Fruit fly (Drosophila melanogaster) whole organism, embryonic: Measurements from ENCODE around the gene barc.

ENCODE experiments used
- ATbp ChIP-seq: fragments of 200-800 bp; sonication (Bioruptor generic); optimal IDR thresholded peaks from 2 replicates; lab custom pipeline; 2017; ENCODE audit warnings: missing biosample characterization, mild to moderate bottlenecking, missing genetic modification characterization, missing genetic modification reagents
- Abd-B ChIP-seq: fragments of 200-800 bp; sonication (Bioruptor generic); optimal IDR thresholded peaks from 2 replicates; lab custom pipeline; 2018; ENCODE audit warnings: missing biosample characterization, mild to moderate bottlenecking, missing genetic modification characterization, moderate library complexity
- Adf1 ChIP-seq: fragments of 200-800 bp; sonication (Bioruptor generic); IDR thresholded peaks from 2 replicates; pipeline ENCODE4 v1.3.6; 2022; ENCODE audit warnings: missing biosample characterization, missing genetic modification characterization
- CG12155 ChIP-seq: fragments of 200-800 bp; sonication (Bioruptor generic); optimal IDR thresholded peaks from 3 replicates; lab custom pipeline; 2016; ENCODE audit warnings: missing biosample characterization, missing genetic modification characterization
- CG17568 ChIP-seq: fragments of 200-800 bp; sonication (Bioruptor generic); optimal IDR thresholded peaks from 2 replicates; lab custom pipeline; 2018; ENCODE audit warnings: missing biosample characterization, mild to moderate bottlenecking, missing genetic modification characterization, moderate library complexity
- CG17829 ChIP-seq: fragments of 200-800 bp; optimal IDR thresholded peaks from 2 replicates; lab custom pipeline; 2019; ENCODE audit warnings: missing biosample characterization, mild to moderate bottlenecking, missing genetic modification characterization, moderate library complexity
- CG30403 ChIP-seq: fragments of 200-800 bp; sonication (Bioruptor generic); optimal IDR thresholded peaks from 3 replicates; lab custom pipeline; 2016; ENCODE audit warnings: missing biosample characterization, missing genetic modification characterization
- CG32767 ChIP-seq: fragments of 200-800 bp; sonication (Bioruptor generic); IDR thresholded peaks from 2 replicates; pipeline ENCODE4 v1.3.6; 2022; ENCODE audit warnings: missing biosample characterization, missing genetic modification characterization
- CG34224 ChIP-seq: fragments of 200-800 bp; sonication (Bioruptor generic); IDR thresholded peaks from 3 replicates; pipeline ENCODE4 v1.3.6; 2022; ENCODE audit warnings: missing biosample characterization, missing genetic modification characterization; ENCODE audit not compliant: partially characterized antibody
- CG43689 ChIP-seq: fragments of 200-800 bp; sonication (Bioruptor generic); IDR thresholded peaks from 2 replicates; pipeline ENCODE4 v1.3.6; 2022; ENCODE audit warnings: missing biosample characterization, missing genetic modification characterization
- CG4730 ChIP-seq: fragments of 200-800 bp; sonication (Bioruptor generic); IDR thresholded peaks from 2 replicates; pipeline ENCODE4 v1.3.6; 2022; ENCODE audit warnings: missing biosample characterization, missing genetic modification characterization
- CG6813 ChIP-seq: fragments of 200-800 bp; sonication (Bioruptor generic); optimal IDR thresholded peaks from 2 replicates; lab custom pipeline; 2017; ENCODE audit warnings: missing biosample characterization, missing genetic modification characterization, mild to moderate bottlenecking, moderate library complexity, missing genetic modification reagents
- CG8290 ChIP-seq, 3 experiments: fragments of 200-800 bp; sonication (Bioruptor generic); optimal IDR thresholded peaks; 2 replicates each; lab custom pipeline; 2016 to 2019; ENCODE audit warnings: missing biosample characterization in 3 of 3, missing genetic modification characterization in 3 of 3, mild to moderate bottlenecking in 2 of 3, moderate library complexity in 1 of 3
- CG8478 ChIP-seq: fragments of >200 bp; optimal IDR thresholded peaks from 2 replicates; lab custom pipeline; 2018
- CG8924 ChIP-seq: fragments of 200-800 bp; optimal IDR thresholded peaks from 3 replicates; lab custom pipeline; 2019; ENCODE audit warnings: missing biosample characterization, mild to moderate bottlenecking, missing genetic modification characterization, moderate library complexity
- CG8944 ChIP-seq: fragments of 200-800 bp; sonication (Bioruptor generic); optimal IDR thresholded peaks from 3 replicates; lab custom pipeline; 2016; ENCODE audit warnings: missing biosample characterization, missing genetic modification characterization
- CG9215 ChIP-seq: fragments of 200-800 bp; sonication (Bioruptor generic); IDR thresholded peaks from 2 replicates; pipeline ENCODE4 v1.3.6; 2022; ENCODE audit warnings: missing biosample characterization, missing genetic modification characterization
- Chrac-16 ChIP-seq: fragments of 200-800 bp; sonication (Bioruptor generic); optimal IDR thresholded peaks from 3 replicates; lab custom pipeline; 2016; ENCODE audit warnings: missing biosample characterization, missing genetic modification characterization
- CrebB ChIP-seq: fragments of 200-800 bp; sonication (Bioruptor generic); optimal IDR thresholded peaks from 3 replicates; lab custom pipeline; 2018; ENCODE audit warnings: missing biosample characterization, mild to moderate bottlenecking, missing genetic modification characterization
- D ChIP-seq, 2 experiments: fragments of 200-800 bp in 1 of 2; fragments of >200 bp in 1 of 2; sonication (Bioruptor generic) in 1 of 2; optimal IDR thresholded peaks; 2 replicates in 1 of 2; 3 replicates in 1 of 2; lab custom pipeline; 2017; ENCODE audit warnings: mild to moderate bottlenecking in 1 of 2, missing biosample characterization in 1 of 2, missing genetic modification characterization in 1 of 2, missing genetic modification reagents in 1 of 2
- D19B ChIP-seq: fragments of 200-800 bp; sonication (Bioruptor generic); optimal IDR thresholded peaks from 2 replicates; lab custom pipeline; 2017; ENCODE audit warnings: missing biosample characterization, mild to moderate bottlenecking, missing genetic modification characterization
- Dip2 ChIP-seq: fragments of 200-800 bp; sonication (Bioruptor generic); IDR thresholded peaks from 2 replicates; pipeline ENCODE4 v1.3.6; 2022; ENCODE audit warnings: missing biosample characterization, missing genetic modification characterization
- Dll ChIP-seq: fragments of 200-800 bp; sonication (Bioruptor generic); IDR thresholded peaks from 4 replicates; pipeline ENCODE4 v1.3.6; 2022; ENCODE audit warnings: missing biosample characterization, missing genetic modification characterization; ENCODE audit not compliant: partially characterized antibody
- E2f2 ChIP-seq: fragments of 200-800 bp; sonication (Bioruptor generic); IDR thresholded peaks from 2 replicates; pipeline ENCODE4 v1.3.6; 2022; ENCODE audit warnings: missing biosample characterization, missing genetic modification characterization
- Fer1 ChIP-seq: fragments of 200-800 bp; sonication (Bioruptor generic); optimal IDR thresholded peaks from 2 replicates; lab custom pipeline; 2017; ENCODE audit warnings: missing biosample characterization, mild to moderate bottlenecking, missing genetic modification characterization
- Gsc ChIP-seq: fragments of 200-800 bp; sonication (Bioruptor generic); IDR thresholded peaks from 2 replicates; pipeline ENCODE4 v1.3.6; 2022; ENCODE audit warnings: missing biosample characterization, missing genetic modification characterization
- HmgZ ChIP-seq: fragments of 200-800 bp; sonication (Bioruptor generic); optimal IDR thresholded peaks from 2 replicates; lab custom pipeline; 2018; ENCODE audit warnings: missing biosample characterization, mild to moderate bottlenecking, missing genetic modification characterization
- Hr3 ChIP-seq: fragments of 200-800 bp; sonication (Bioruptor generic); optimal IDR thresholded peaks from 3 replicates; lab custom pipeline; 2016; ENCODE audit warnings: missing biosample characterization, missing genetic modification characterization
- Lim3 ChIP-seq: fragments of 200-800 bp; sonication (Bioruptor generic); IDR thresholded peaks from 2 replicates; pipeline ENCODE4 v1.3.6; 2022; ENCODE audit warnings: missing biosample characterization, missing genetic modification characterization
- Lpt ChIP-seq: fragments of >200 bp; optimal IDR thresholded peaks from 2 replicates; lab custom pipeline; 2018; ENCODE audit warnings: missing biosample characterization, missing genetic modification characterization
- MTF-1 ChIP-seq: fragments of 200-800 bp; sonication (Bioruptor generic); optimal IDR thresholded peaks from 2 replicates; lab custom pipeline; 2018; ENCODE audit warnings: missing biosample characterization, mild to moderate bottlenecking, missing genetic modification characterization, borderline replicate concordance
- Med ChIP-seq: fragments of 200-800 bp; sonication (Bioruptor generic); peaks from one replicate; lab custom pipeline; 2016; ENCODE audit warnings: missing biosample characterization, missing genetic modification characterization, mild to moderate bottlenecking, inconsistent platforms, moderate library complexity
- Rx ChIP-seq: fragments of 200-800 bp; sonication (Bioruptor generic); IDR thresholded peaks from 2 replicates; pipeline ENCODE4 v1.3.6; 2022; ENCODE audit warnings: missing biosample characterization, missing genetic modification characterization
- Sry-δ ChIP-seq: fragments of 200-800 bp; sonication (Bioruptor generic); optimal IDR thresholded peaks from 2 replicates; lab custom pipeline; 2016; ENCODE audit warnings: missing biosample characterization, missing genetic modification characterization
- Usf ChIP-seq: fragments of 200-800 bp; sonication (Bioruptor generic); optimal IDR thresholded peaks from 2 replicates; lab custom pipeline; 2017; ENCODE audit warnings: missing genotype, missing biosample characterization, missing genetic modification characterization
- ab ChIP-seq: fragments of 200-800 bp; sonication (Bioruptor generic); optimal IDR thresholded peaks from 2 replicates; lab custom pipeline; 2016; ENCODE audit warnings: missing biosample characterization, missing genetic modification characterization
- ato ChIP-seq: fragments of 200-800 bp; sonication (Bioruptor generic); IDR thresholded peaks from 2 replicates; pipeline ENCODE4 v1.3.6; 2022; ENCODE audit warnings: missing biosample characterization, missing genetic modification characterization; ENCODE audit not compliant: partially characterized antibody
- esg ChIP-seq: fragments of 200-800 bp; sonication (Bioruptor generic); conservative IDR thresholded peaks from 2 replicates; pipeline ENCODE4 v1.3.6; 2022; ENCODE audit warnings: missing biosample characterization, missing genetic modification characterization
- gcm2 ChIP-seq: fragments of 200-800 bp; sonication (Bioruptor generic); optimal IDR thresholded peaks from 2 replicates; lab custom pipeline; 2016; ENCODE audit warnings: missing biosample characterization, missing genetic modification characterization
- nerfin-1 ChIP-seq: fragments of 200-800 bp; sonication (Bioruptor generic); optimal IDR thresholded peaks from 3 replicates; lab custom pipeline; 2019; ENCODE audit warnings: missing biosample characterization, mild to moderate bottlenecking, missing genetic modification characterization, moderate library complexity
- odd ChIP-seq: fragments of 200-800 bp; sonication (Bioruptor generic); optimal IDR thresholded peaks from 2 replicates; lab custom pipeline; 2017; ENCODE audit warnings: missing biosample characterization, mild to moderate bottlenecking, missing genetic modification characterization
- p53 ChIP-seq: fragments of 200-800 bp; sonication (Bioruptor generic); optimal IDR thresholded peaks from 2 replicates; lab custom pipeline; 2016; ENCODE audit warnings: missing biosample characterization, missing genetic modification characterization
- pb ChIP-seq: fragments of 200-800 bp; sonication (Bioruptor generic); optimal IDR thresholded peaks from 3 replicates; lab custom pipeline; 2016; ENCODE audit warnings: missing biosample characterization, missing genetic modification characterization
- ranshi ChIP-seq: fragments of 200-800 bp; sonication (Bioruptor generic); IDR thresholded peaks from 2 replicates; pipeline ENCODE4 v1.3.6; 2022; ENCODE audit warnings: missing biosample characterization, missing genetic modification characterization
- sens-2 ChIP-seq: fragments of 200-800 bp; sonication (Bioruptor generic); IDR thresholded peaks from 2 replicates; pipeline ENCODE4 v1.3.6; 2022; ENCODE audit warnings: missing biosample characterization, missing genetic modification characterization
- tap ChIP-seq: fragments of 200-800 bp; optimal IDR thresholded peaks from 3 replicates; lab custom pipeline; 2019; ENCODE audit warnings: missing biosample characterization, mild to moderate bottlenecking, missing genetic modification characterization, moderate library complexity
- tx ChIP-seq: fragments of 200-800 bp; sonication (Bioruptor generic); optimal IDR thresholded peaks from 2 replicates; lab custom pipeline; 2016; ENCODE audit warnings: missing biosample characterization, missing genetic modification characterization
- wdn ChIP-seq: fragments of 200-800 bp; sonication (Bioruptor generic); IDR thresholded peaks from 2 replicates; pipeline ENCODE4 v1.3.6; 2022; ENCODE audit warnings: missing biosample characterization, missing genetic modification characterization
- zf30C ChIP-seq: fragments of 200-800 bp; sonication (Bioruptor generic); optimal IDR thresholded peaks from 3 replicates; lab custom pipeline; 2018; ENCODE audit warnings: missing biosample characterization, mild to moderate bottlenecking, missing genetic modification characterization
- zfh2 ChIP-seq: fragments of 200-800 bp; sonication (Bioruptor generic); optimal IDR thresholded peaks from 2 replicates; lab custom pipeline; 2016; ENCODE audit warnings: missing biosample characterization, missing genetic modification characterization

Gene barc

dm6 chr3L:21382158-21382610 lies 50.8 kb downstream of the barc start, which contains the start of gene rgn (continued):
- TF ChIP-seq ranshi (GFP tag; lab: Robert Waterston, UW) (peak; percentile 64; the same call in 1 of the 2 replicates), p53 (GFP tag; lab: Kevin White, UChicago) (no peak), CG6813 (GFP tag; lab: Kevin White, UChicago) (peak; percentile 43), gcm2 (no peak), Sry-δ (GFP tag; lab: Kevin White, UChicago) (peak; percentile 9), ab (GFP tag; lab: Kevin White, UChicago) (no peak), ato (GFP tag; lab: Robert Waterston, UW) (no peak), Med (peak; percentile 94), CG8944 (GFP tag; lab: Kevin White, UChicago) (peak; percentile 19), CG4730 (peak; percentile 60; the same call in 1 of the 2 replicates), CG8924 (tag; lab: Kevin White, UChicago) (peak; percentile 76), CG34224 (GFP tag; lab: Robert Waterston, UW) (no peak; the same call in 2 of the 3 replicates), CG32767 (peak; percentile 53), Abd-B (GFP tag; lab: Kevin White, UChicago) (peak; percentile 69), CG43689 (GFP tag; lab: Robert Waterston, UW) (peak; percentile 34; the same call in 1 of the 2 replicates), Adf1 (GFP tag; lab: Robert Waterston, UW) (peak; percentile 76), CrebB (tag; lab: Kevin White, UChicago) (peak; percentile 43), Hr3 (peak; percentile 74), Dip2 (GFP tag; lab: Robert Waterston, UW) (no peak), CG8290 (GFP tag; optimal IDR thresholded peaks at IDR 0.05; lab: Kevin White, UChicago) (no peak), CG8290 (tag; optimal IDR thresholded peaks at IDR 0.05; lab: Kevin White, UChicago) (peak in 1 of 2 experiments; percentile 72), Usf (peak; percentile 59), CG30403 (GFP tag; lab: Kevin White, UChicago) (peak; percentile 79), ATbp (GFP tag; lab: Kevin White, UChicago) (peak; percentile 46), Rx (GFP tag; lab: Robert Waterston, UW) (peak; percentile 68), CG12155 (GFP tag; lab: Kevin White, UChicago) (peak; percentile 74), HmgZ (tag; lab: Kevin White, UChicago) (peak; percentile 59), pb (GFP tag; lab: Kevin White, UChicago) (peak; percentile 60), Fer1 (GFP tag; lab: Kevin White, UChicago) (peak; percentile 86), D (optimal IDR thresholded peaks at IDR 0.05; lab: Kevin White, UChicago) (no peak), D (GFP tag; optimal IDR thresholded peaks at IDR 0.05; lab: Kevin White, UChicago) (peak; percentile 2), CG9215 (GFP tag; lab: Robert Waterston, UW) (peak; percentile 72), zf30C (GFP tag; lab: Kevin White, UChicago) (peak; percentile 60), Lpt (GFP tag; lab: Kevin White, UChicago) (no peak), CG17829 (tag; lab: Kevin White, UChicago) (peak; percentile 63), Gsc (GFP tag; lab: Robert Waterston, UW) (no peak), esg (GFP tag; lab: Robert Waterston, UW) (peak; percentile 53; the same call in 1 of the 2 replicates), CG17568 (GFP tag; lab: Kevin White, UChicago) (peak; percentile 13), zfh2 (GFP tag; lab: Kevin White, UChicago) (peak; percentile 59), sens-2 (GFP tag; lab: Robert Waterston, UW) (no peak), MTF-1 (GFP tag; lab: Kevin White, UChicago) (no peak), wdn (GFP tag; lab: Robert Waterston, UW) (peak; percentile 63), nerfin-1 (tag; lab: Kevin White, UChicago) (peak; percentile 26), tx (GFP tag; lab: Kevin White, UChicago) (peak; percentile 10), Chrac-16 (peak; percentile 64), Dll (GFP tag; lab: Robert Waterston, UW) (no peak), CG8478 (lab: Kevin White, UChicago) (no peak), D19B (GFP tag; lab: Kevin White, UChicago) (peak; percentile 77), tap (tag; lab: Kevin White, UChicago) (peak; percentile 56), odd (GFP tag; lab: Kevin White, UChicago) (peak; percentile 69), E2f2 (peak; percentile 53), Lim3 (GFP tag; lab: Robert Waterston, UW) (no peak)
